Worm (Caenorhabditis elegans) whole organism, young adult: ENCODE data around the gene AH6.3.

ENCODE experiments used
- B0019.2 ChIP-seq: fragments of 200-800 bp; sonication (Bioruptor generic); conservative IDR thresholded peaks from 2 replicates; pipeline ENCODE4 v1.3.6; 2022; ENCODE audit warnings: missing genetic modification reagents, missing genetic modification characterization, missing compliant biosample characterization
- F22D6.2 ChIP-seq: sonication (generic microtip); optimal IDR thresholded peaks from 2 replicates; lab custom pipeline; 2016; ENCODE audit warnings: mild to moderate bottlenecking, missing genetic modification characterization, missing compliant biosample characterization
- F23B12.7 ChIP-seq: sonication (generic microtip); optimal IDR thresholded peaks from 2 replicates; lab custom pipeline; 2017; ENCODE audit warnings: missing genetic modification characterization, mild to moderate bottlenecking, missing compliant biosample characterization, antibody characterized with exemption, moderate library complexity; ENCODE audit not compliant: insufficient read depth
- F33H1.4 ChIP-seq: fragments of 200-800 bp; sonication (Bioruptor generic); IDR thresholded peaks from 2 replicates; pipeline ENCODE4 v1.3.6; 2022; ENCODE audit warnings: missing genetic modification reagents, missing genetic modification characterization, missing compliant biosample characterization
- K11D2.4 ChIP-seq: fragments of 200-800 bp; sonication (Bioruptor generic); IDR thresholded peaks from 2 replicates; pipeline ENCODE4 v1.3.6; 2022; ENCODE audit warnings: missing genetic modification reagents, missing genetic modification characterization, missing compliant biosample characterization
- K12H6.12 ChIP-seq: fragments of 200-800 bp; sonication (Bioruptor generic); optimal IDR thresholded peaks from 2 replicates; lab custom pipeline; 2018; ENCODE audit warnings: mild to moderate bottlenecking, missing genetic modification characterization, missing compliant biosample characterization
- T26A5.8 ChIP-seq: sonication (generic microtip); optimal IDR thresholded peaks from 2 replicates; lab custom pipeline; 2016; ENCODE audit warnings: missing genetic modification characterization, missing compliant biosample characterization
- Y53F4B.3 ChIP-seq: fragments of 200-800 bp; sonication (Bioruptor generic); IDR thresholded peaks from 2 replicates; pipeline ENCODE4 v1.3.6; 2022; ENCODE audit warnings: missing genetic modification reagents, missing genetic modification characterization, missing compliant biosample characterization
- aptf-3 ChIP-seq: fragments of 200-800 bp; sonication (Bioruptor generic); IDR thresholded peaks from 2 replicates; pipeline ENCODE4 v1.3.6; 2022; ENCODE audit warnings: missing genetic modification characterization, missing compliant biosample characterization
- attf-3 ChIP-seq: fragments of 200-800 bp; sonication (Bioruptor generic); conservative IDR thresholded peaks from 2 replicates; pipeline ENCODE4 v1.3.6; 2022; ENCODE audit warnings: missing genetic modification reagents, missing genetic modification characterization, missing compliant biosample characterization
- bed-1 ChIP-seq: fragments of 200-800 bp; sonication (Bioruptor generic); IDR thresholded peaks from 2 replicates; pipeline ENCODE4 v1.3.6; 2022; ENCODE audit warnings: missing genetic modification reagents, missing genetic modification characterization, missing compliant biosample characterization
- cebp-2 ChIP-seq: fragments of 200-800 bp; sonication (Bioruptor generic); IDR thresholded peaks from 2 replicates; pipeline ENCODE4 v1.3.6; 2022; ENCODE audit warnings: missing genetic modification characterization, missing compliant biosample characterization
- ceh-100 ChIP-seq: fragments of 200-800 bp; sonication (Bioruptor generic); IDR thresholded peaks from 2 replicates; pipeline ENCODE4 v1.3.6; 2022; ENCODE audit warnings: missing genetic modification reagents, missing genetic modification characterization, missing compliant biosample characterization
- dox-1 ChIP-seq: fragments of 200-800 bp; sonication (Bioruptor generic); IDR thresholded peaks from 2 replicates; pipeline ENCODE4 v1.3.6; 2022; ENCODE audit warnings: missing genetic modification reagents, missing genetic modification characterization, missing compliant biosample characterization
- dpl-1 ChIP-seq: fragments of 150-350 bp; optimal IDR thresholded peaks from 2 replicates; lab custom pipeline; 2014; ENCODE audit warnings: missing biosample characterization, missing genetic modification reagents, missing genetic modification characterization
- egl-44 ChIP-seq: fragments of 200-800 bp; sonication (Bioruptor generic); IDR thresholded peaks from 2 replicates; pipeline ENCODE4 v1.3.6; 2022; ENCODE audit warnings: missing genetic modification reagents, missing genetic modification characterization, missing compliant biosample characterization
- ets-4 ChIP-seq: fragments of 200-800 bp; sonication (Bioruptor generic); optimal IDR thresholded peaks from 2 replicates; lab custom pipeline; 2018; ENCODE audit warnings: mild to moderate bottlenecking, missing genetic modification characterization, missing compliant biosample characterization
- fkh-3 ChIP-seq: sonication (generic microtip); optimal IDR thresholded peaks from 2 replicates; lab custom pipeline; 2016; ENCODE audit warnings: mild to moderate bottlenecking, missing genetic modification characterization, missing compliant biosample characterization
- hrde-1 ChIP-seq: sonication (generic microtip); optimal IDR thresholded peaks from 2 replicates; lab custom pipeline; 2016; ENCODE audit warnings: missing genetic modification characterization, mild to moderate bottlenecking, missing compliant biosample characterization, moderate library complexity, missing genotype, missing genetic modification reagents, borderline replicate concordance
- let-526 ChIP-seq: fragments of 200-800 bp; sonication (Bioruptor generic); IDR thresholded peaks from 2 replicates; pipeline ENCODE4 v1.3.6; 2022; ENCODE audit warnings: missing genetic modification reagents, missing genetic modification characterization, missing compliant biosample characterization
- let-607 ChIP-seq, 2 experiments: fragments of 200-800 bp in 1 of 2; sonication (Bioruptor generic) in 1 of 2; sonication (generic microtip) in 1 of 2; optimal IDR thresholded peaks; 2 replicates each; lab custom pipeline; 2016 to 2018; ENCODE audit warnings: mild to moderate bottlenecking in 2 of 2, missing compliant biosample characterization in 2 of 2, missing genetic modification characterization in 2 of 2, moderate library complexity in 2 of 2, missing genotype in 1 of 2
- lin-35 ChIP-seq, 3 experiments: fragments of 150-350 bp in 2 of 3; sonication (generic microtip) in 1 of 3; optimal IDR thresholded peaks; 2 replicates each; lab custom pipeline; 2014 to 2018; ENCODE audit warnings: missing biosample characterization in 3 of 3, missing genetic modification characterization in 3 of 3, missing genetic modification reagents in 3 of 3
- lin-40 ChIP-seq: sonication (generic microtip); optimal IDR thresholded peaks from 2 replicates; lab custom pipeline; 2016; ENCODE audit warnings: missing genetic modification characterization, mild to moderate bottlenecking, missing compliant biosample characterization, missing genotype, missing genetic modification reagents
- lsl-1 ChIP-seq: fragments of 200-800 bp; sonication (Bioruptor generic); optimal IDR thresholded peaks from 2 replicates; lab custom pipeline; 2018; ENCODE audit warnings: mild to moderate bottlenecking, missing genetic modification characterization, moderate library complexity, missing compliant biosample characterization
- madf-3 ChIP-seq: fragments of 200-800 bp; sonication (Bioruptor generic); IDR thresholded peaks from 2 replicates; pipeline ENCODE4 v1.3.6; 2022; ENCODE audit warnings: missing genetic modification reagents, missing genetic modification characterization, missing compliant biosample characterization
- madf-6 ChIP-seq: fragments of 200-800 bp; sonication (Bioruptor generic); IDR thresholded peaks from 2 replicates; pipeline ENCODE4 v1.3.6; 2022; ENCODE audit warnings: missing genetic modification reagents, missing genetic modification characterization, missing compliant biosample characterization
- nfya-2 ChIP-seq: fragments of 200-800 bp; sonication (Bioruptor generic); IDR thresholded peaks from 2 replicates; pipeline ENCODE4 v1.3.6; 2022; ENCODE audit warnings: missing genetic modification reagents, missing genetic modification characterization, missing compliant biosample characterization
- nhr-80 ChIP-seq: sonication (generic microtip); optimal IDR thresholded peaks from 2 replicates; lab custom pipeline; 2016; ENCODE audit warnings: missing genetic modification characterization, missing compliant biosample characterization
- snpc-1.3 ChIP-seq: sonication (generic microtip); optimal IDR thresholded peaks from 2 replicates; lab custom pipeline; 2017; ENCODE audit warnings: missing genetic modification characterization, mild to moderate bottlenecking, missing compliant biosample characterization, antibody characterized with exemption, moderate library complexity, missing genotype, missing genetic modification reagents; ENCODE audit not compliant: insufficient read depth
- snpc-4 ChIP-seq, 5 experiments: fragments of 150-350 bp in 1 of 5; sonication (generic microtip) in 4 of 5; optimal IDR thresholded peaks; 2 replicates each; lab custom pipeline; 2014 to 2018; ENCODE audit warnings: missing genetic modification characterization in 5 of 5, missing biosample characterization in 3 of 5, antibody characterized with exemption in 2 of 5, mild to moderate bottlenecking in 2 of 5, missing compliant biosample characterization in 2 of 5, missing genotype in 2 of 5, moderate library complexity in 2 of 5, missing genetic modification reagents in 1 of 5
- sptf-2 ChIP-seq: fragments of 200-800 bp; sonication (Bioruptor generic); optimal IDR thresholded peaks from 2 replicates; lab custom pipeline; 2018; ENCODE audit warnings: mild to moderate bottlenecking, missing genetic modification characterization, missing compliant biosample characterization
- tlf-1 ChIP-seq: fragments of 200-800 bp; sonication (Bioruptor generic); optimal IDR thresholded peaks from 2 replicates; lab custom pipeline; 2018; ENCODE audit warnings: mild to moderate bottlenecking, missing genetic modification characterization, missing compliant biosample characterization
- unc-62 ChIP-seq: fragments of 150-350 bp; optimal IDR thresholded peaks from 2 replicates; lab custom pipeline; 2014; ENCODE audit warnings: missing biosample characterization, missing genetic modification reagents, missing genetic modification characterization
- xnd-1 ChIP-seq: sonication (generic microtip); optimal IDR thresholded peaks from 2 replicates; lab custom pipeline; 2016; ENCODE audit warnings: missing genotype, missing genetic modification reagents, missing genetic modification characterization, missing compliant biosample characterization
- ztf-22 ChIP-seq: fragments of 200-800 bp; sonication (Bioruptor generic); optimal IDR thresholded peaks from 2 replicates; lab custom pipeline; 2018; ENCODE audit warnings: mild to moderate bottlenecking, missing genetic modification characterization, moderate library complexity, missing compliant biosample characterization
- ztf-26 ChIP-seq: sonication (generic microtip); optimal IDR thresholded peaks from 2 replicates; lab custom pipeline; 2017; ENCODE audit warnings: missing genetic modification characterization, missing compliant biosample characterization

Gene AH6.3

DNA sequence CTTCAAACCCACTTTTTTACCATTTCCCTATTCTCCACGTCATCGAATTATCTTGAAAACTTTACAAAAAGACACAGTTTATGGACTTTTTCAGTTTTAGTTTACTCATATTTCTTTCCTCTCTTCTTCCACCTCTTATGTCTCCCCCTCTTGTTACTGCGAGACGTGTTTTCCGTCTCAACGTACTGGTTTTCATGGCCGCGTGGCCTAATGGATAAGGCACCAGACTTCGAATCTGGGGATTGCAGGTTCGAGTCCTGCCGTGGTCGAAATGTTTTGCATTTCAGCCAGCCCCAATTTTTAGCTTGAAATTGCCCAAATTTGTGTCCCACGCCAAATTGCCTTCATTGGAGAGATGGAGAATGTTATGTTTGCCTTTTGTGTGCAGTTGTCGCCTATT lies 47.2 kb downstream of the AH6.3 start (continued):
- TF ChIP-seq F23B12.7 (peak; percentile 84), egl-44 (peak; percentile 79), dox-1 (GFP tag; lab: Robert Waterston, UW) (peak; percentile 83), bed-1 (GFP tag; lab: Robert Waterston, UW) (0 out of 2 replicates have a peak, but pooled peaks have one; percentile 57), snpc-1.3 (peak; percentile 55), ztf-26 (tag; lab: Kevin White, UChicago) (no peak), Y53F4B.3 (GFP tag; lab: Robert Waterston, UW) (no peak), xnd-1 (tag; lab: Kevin White, UChicago) (no peak), ztf-22 (GFP tag; lab: Kevin White, UChicago) (no peak), lin-35 (GFP tag; optimal IDR thresholded peaks at IDR 0.05; lab: Kevin White, UChicago) (peak in 1 of 3 experiments; percentile 3), K11D2.4 (0 out of 2 replicates have a peak, but pooled peaks have one; percentile 55), dpl-1 (peak; percentile 0), F33H1.4 (GFP tag; lab: Robert Waterston, UW) (peak; percentile 46; the same call in 1 of the 2 replicates), nfya-2 (GFP tag; lab: Robert Waterston, UW) (no peak), ceh-100 (GFP tag; lab: Robert Waterston, UW) (peak; percentile 68), aptf-3 (GFP tag; lab: Robert Waterston, UW) (no peak), B0019.2 (GFP tag; lab: Robert Waterston, UW) (no peak), snpc-4 (GFP tag; optimal IDR thresholded peaks at IDR 0.05; lab: Kevin White, UChicago) (peak; percentile 63), snpc-4 (tag; optimal IDR thresholded peaks at IDR 0.05; lab: Kevin White, UChicago) (peak in 3 of 4 experiments; percentile 44 to 74 (median 65)), T26A5.8 (peak; percentile 62), attf-3 (GFP tag; lab: Robert Waterston, UW) (peak; percentile 72), madf-6 (GFP tag; lab: Robert Waterston, UW) (peak; percentile 65), F22D6.2 (tag; lab: Kevin White, UChicago) (no peak), K12H6.12 (peak; percentile 52), hrde-1 (tag; lab: Kevin White, UChicago) (peak; percentile 68), madf-3 (GFP tag; lab: Robert Waterston, UW) (0 out of 2 replicates have a peak, but pooled peaks have one; percentile 68), let-526 (no peak; the same call in 1 of the 2 replicates), lsl-1 (peak; percentile 53), tlf-1 (GFP tag; lab: Kevin White, UChicago) (peak; percentile 6), nhr-80 (tag; lab: Kevin White, UChicago) (peak; percentile 31), cebp-2 (GFP tag; lab: Robert Waterston, UW) (peak; percentile 69; the same call in 1 of the 2 replicates), fkh-3 (tag; lab: Kevin White, UChicago) (peak; percentile 7), lin-40 (tag; lab: Kevin White, UChicago) (peak; percentile 62), ets-4 (GFP tag; lab: Kevin White, UChicago) (no peak), let-607 (tag; optimal IDR thresholded peaks at IDR 0.05; lab: Kevin White, UChicago) (peak in 1 of 2 experiments; percentile 48), sptf-2 (peak; percentile 12), unc-62 (no peak)
